Worm (Caenorhabditis elegans): ENCODE results near the gene dmsr-14.

The dmsr-14 gene

ce11 chrV:6838599-6838998 is 21.5 kb upstream of the dmsr-14 start, which contains the start of gene T15B7.15 (continued):
- TF ChIP-seq lin-14 (GFP tag; optimal IDR thresholded peaks at IDR 0.05) (peak; percentile 50), nhr-20 (tag; optimal IDR thresholded peaks at IDR 0.05) (peak; percentile 21), egl-27 (tag; optimal IDR thresholded peaks at IDR 0.05) (no peak), lsy-2 (tag; optimal IDR thresholded peaks at IDR 0.05) (peak; percentile 25 to 71), xbp-1 (tag; optimal IDR thresholded peaks at IDR 0.05) (peak; percentile 20), lin-15B (tag; optimal IDR thresholded peaks at IDR 0.05) (peak; percentile 51), snu-23 (GFP tag; optimal IDR thresholded peaks at IDR 0.05) (peak; percentile 42), rnt-1 (tag; optimal IDR thresholded peaks at IDR 0.05) (peak; percentile 30), unc-98 (GFP tag; IDR thresholded peaks at IDR 0.05) (no peak), lin-39 (tag; optimal IDR thresholded peaks at IDR 0.05) (peak; percentile 21), pag-3 (tag; optimal IDR thresholded peaks at IDR 0.05; ENCODE audit: borderline replicate concordance, insufficient read depth) (no peak)

- TF ChIP-seq ama-1 (optimal IDR thresholded peaks at IDR 0.05) (no peak), nhr-11 (tag; optimal IDR thresholded peaks at IDR 0.05) (no peak), blmp-1 (tag; optimal IDR thresholded peaks at IDR 0.05) (no peak), unc-30 (tag; optimal IDR thresholded peaks at IDR 0.05) (no peak), nhr-19 (GFP tag; conservative IDR thresholded peaks at IDR 0.05) (no peak), mdl-1 (tag; optimal IDR thresholded peaks at IDR 0.05) (no peak), unc-98 (GFP tag; IDR thresholded peaks at IDR 0.05) (no peak), nhr-20 (tag; optimal IDR thresholded peaks at IDR 0.05) (no peak), swsn-7 (tag; optimal IDR thresholded peaks at IDR 0.05) (no peak), fkh-8 (tag; optimal IDR thresholded peaks at IDR 0.05) (no peak), lin-35 (GFP tag; optimal IDR thresholded peaks at IDR 0.05) (no peak)
Observed at ce11 chrV:6836036-6836435, 19.0 kb upstream of the dmsr-14 start.

DNA sequence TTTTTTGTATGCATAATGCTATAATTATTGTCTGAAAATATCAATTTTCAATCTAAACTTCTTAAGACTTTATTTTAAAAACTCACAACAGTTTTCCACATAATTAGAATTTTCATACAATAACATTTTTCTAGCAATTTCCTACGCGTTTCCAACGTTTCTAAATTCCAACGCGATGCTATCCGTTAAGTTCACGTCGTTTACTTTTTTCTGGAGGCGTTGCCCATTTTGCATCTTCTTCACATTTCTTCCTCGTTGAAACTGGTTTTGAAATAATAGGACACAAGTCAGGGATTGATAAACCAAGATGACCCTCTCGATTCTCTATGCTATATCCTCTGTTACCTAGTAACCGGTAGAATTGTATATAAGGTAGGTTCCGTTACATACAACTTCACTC is 18.2 kb upstream of the dmsr-14 start, which contains the start of the genes T15B7.14 and col-143:
Gene T15B7.14 (minus strand): TSS at position 101 of the 400 bp plus-strand sequence.
Gene col-143 (plus strand): TSS at position 394 of the 400 bp plus-strand sequence.
- TF ChIP-seq efl-1 (optimal IDR thresholded peaks at IDR 0.05) (no peak), efl-1 (GFP tag; optimal IDR thresholded peaks at IDR 0.05 in 1 of 2) (peak in 1 of 2 experiments; percentile 46), zip-4 (GFP tag; optimal IDR thresholded peaks at IDR 0.05) (no peak)

- no peak for TF ChIP-seq lin-15B (tag; optimal IDR thresholded peaks at IDR 0.05)
- TF ChIP-seq egl-13 (tag; optimal IDR thresholded peaks at IDR 0.05): no peak
- no peak for TF ChIP-seq nhr-19 (GFP tag; conservative IDR thresholded peaks at IDR 0.05)
- TF ChIP-seq elt-3 (tag; optimal IDR thresholded peaks at IDR 0.05): no peak
- TF ChIP-seq elt-2 (tag; optimal IDR thresholded peaks at IDR 0.05): no peak
- no peak for TF ChIP-seq Y116A8C.19 (tag; optimal IDR thresholded peaks at IDR 0.05; ENCODE audit: borderline replicate concordance)
- no peak for TF ChIP-seq skn-1 (tag; optimal IDR thresholded peaks at IDR 0.05)
- no peak for TF ChIP-seq ceh-88 (GFP tag; IDR thresholded peaks at IDR 0.05)
Observed at ce11 chrV:6831539-6831938, 14.5 kb upstream of the dmsr-14 start.

- TF ChIP-seq ztf-4 (tag; optimal IDR thresholded peaks at IDR 0.05) (no peak), lin-13 (GFP tag; optimal IDR thresholded peaks at IDR 0.05) (no peak), sox-4 (tag; optimal IDR thresholded peaks at IDR 0.05) (no peak), lin-14 (GFP tag; optimal IDR thresholded peaks at IDR 0.05) (peak; percentile 64), mdl-1 (tag; optimal IDR thresholded peaks at IDR 0.05) (no peak), nhr-85 (tag) (peak; percentile 84)
Observed at ce11 chrV:6830755-6831227, 13.7 kb upstream of the dmsr-14 start, which contains the start of gene col-142. col-142 (plus strand) TSS chrV:6831177.

DNA sequence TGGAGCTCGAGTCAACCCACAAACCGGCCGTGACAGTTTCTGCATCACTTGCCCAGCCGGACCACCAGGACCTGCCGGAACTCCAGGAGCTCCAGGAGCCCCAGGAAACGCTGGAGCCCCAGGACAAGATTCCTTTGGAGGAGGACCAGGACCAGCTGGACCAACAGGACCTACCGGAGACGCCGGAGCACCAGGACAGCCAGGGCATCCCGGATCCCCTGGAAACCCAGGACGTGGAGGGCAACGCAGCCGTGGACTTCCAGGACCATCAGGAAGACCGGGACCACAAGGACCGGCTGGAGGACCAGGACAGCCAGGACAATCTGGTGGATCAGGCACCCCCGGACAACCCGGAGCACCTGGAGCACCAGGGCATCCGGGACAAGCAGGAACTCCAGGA is 13.0 kb upstream of the dmsr-14 start:
- TF ChIP-seq ceh-90 (tag; optimal IDR thresholded peaks at IDR 0.05): no peak
- no peak for TF ChIP-seq nhr-47 (tag; optimal IDR thresholded peaks at IDR 0.05)
- TF ChIP-seq fkh-4 (tag; optimal IDR thresholded peaks at IDR 0.05; ENCODE audit: borderline replicate concordance): no peak
- peak; percentile 45 for TF ChIP-seq ceh-8 (GFP tag; optimal IDR thresholded peaks at IDR 0.05)
- TF ChIP-seq nhr-85 (tag): no peak
- TF ChIP-seq lsy-2 (tag; optimal IDR thresholded peaks at IDR 0.05): no peak
- no peak for TF ChIP-seq snpc-4 (tag; optimal IDR thresholded peaks at IDR 0.05)
- no peak for TF ChIP-seq hpl-2 (GFP tag; optimal IDR thresholded peaks at IDR 0.05)

All from whole organism, L1 larva.